Worm (Caenorhabditis elegans) whole organism, early embryonic: ENCODE results near the gene best-6.

Experiments
- scrt-1 ChIP-seq: fragments of 200-800 bp; sonication (Bioruptor generic); IDR thresholded peaks from 2 replicates; pipeline ENCODE4 v1.3.6; 2022; ENCODE audit warnings: missing genetic modification characterization, missing compliant biosample characterization
- tbx-11 ChIP-seq: fragments of 200-800 bp; sonication (Bioruptor generic); IDR thresholded peaks from 2 replicates; pipeline ENCODE4 v1.3.6; 2022; ENCODE audit warnings: missing genetic modification characterization, missing compliant biosample characterization

DNA sequence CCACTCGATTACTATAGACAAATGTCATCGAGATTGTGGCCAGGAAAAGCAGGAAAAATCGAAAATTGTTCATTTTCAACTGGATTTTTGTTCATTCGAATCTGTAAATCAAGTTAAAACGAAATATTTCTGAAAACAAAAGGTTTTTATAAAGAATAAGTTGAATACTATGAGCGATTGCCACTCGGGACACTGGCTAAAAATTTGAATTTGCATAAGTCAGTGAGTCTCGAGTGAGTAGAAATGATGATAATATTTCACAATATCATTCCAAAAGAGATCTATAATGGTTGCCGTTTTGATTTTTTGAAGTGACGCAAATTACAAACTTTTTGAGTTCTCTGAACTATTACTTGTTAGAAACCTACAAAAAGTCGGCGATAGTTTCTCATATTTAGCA is 8.3 kb downstream of the best-6 start, which contains the start of gene T28H11.8:
- TF ChIP-seq tbx-11 (no peak), scrt-1 (GFP tag; lab: Robert Waterston, UW) (no peak)
